Fruit fly (Drosophila melanogaster): Measurements from ENCODE around the gene IKKepsilon.

IKKepsilon gene

DNA sequence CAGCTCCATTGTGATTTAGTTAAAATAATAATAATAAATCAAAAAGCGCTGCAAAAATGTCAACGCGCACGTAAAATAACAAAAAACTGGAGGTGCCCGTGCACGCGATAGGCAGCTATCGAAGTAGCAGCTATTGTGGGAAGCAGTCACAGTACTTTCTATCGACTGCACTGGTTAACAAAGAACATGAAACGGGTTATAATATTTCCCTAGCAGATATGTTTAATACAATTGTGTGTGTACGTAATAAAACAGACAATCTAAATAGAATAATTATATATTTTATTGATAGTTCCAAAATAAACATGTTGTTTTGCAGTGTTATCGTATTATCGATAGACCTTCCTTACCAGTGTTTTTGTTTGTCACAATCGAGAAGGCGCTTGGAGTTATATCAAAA lies at the start of gene IKKepsilon, which contains the start of gene CG31678:
Gene IKKepsilon (plus strand): TSS at position 171 of the 400 bp plus-strand sequence.
Gene CG31678 (minus strand): TSS at position 67 of the 400 bp plus-strand sequence.
- TF ChIP-seq CG34367 (tag; optimal IDR thresholded peaks at IDR 0.05): peak; percentile 28
- TF ChIP-seq CG4496 (GFP tag; IDR thresholded peaks at IDR 0.05): peak; percentile 44; the same call in 1 of the 3 replicates
- no peak for TF ChIP-seq gl (tag; optimal IDR thresholded peaks at IDR 0.05)
- 0 out of 2 replicates have a peak, but pooled peaks have one; percentile 10 for TF ChIP-seq rn (GFP tag; IDR thresholded peaks at IDR 0.05)
- TF ChIP-seq CG17806 (tag; optimal IDR thresholded peaks at IDR 0.05): peak; percentile 39
- peak; percentile 29 for TF ChIP-seq CG9948 (tag; optimal IDR thresholded peaks at IDR 0.05)
- TF ChIP-seq CG8301 (tag; optimal IDR thresholded peaks at IDR 0.05): peak; percentile 25
- no peak for TF ChIP-seq CG10348 (GFP tag; IDR thresholded peaks at IDR 0.05)
- TF ChIP-seq CG8159 (tag; optimal IDR thresholded peaks at IDR 0.05): peak; percentile 43
- no peak for TF ChIP-seq CG13204 (GFP tag; optimal IDR thresholded peaks at IDR 0.05)
- peak; percentile 30 for TF ChIP-seq EcR (GFP tag; optimal IDR thresholded peaks at IDR 0.05)
- no peak for TF ChIP-seq D1 (tag; optimal IDR thresholded peaks at IDR 0.05)
- no peak for TF ChIP-seq Pif1B (GFP tag; optimal IDR thresholded peaks at IDR 0.05)
- TF ChIP-seq Ets98B (GFP tag; IDR thresholded peaks at IDR 0.05): peak; percentile 59
- peak; percentile 46 for TF ChIP-seq CG15710 (tag; optimal IDR thresholded peaks at IDR 0.05)
- no peak for TF ChIP-seq fd96Ca (GFP tag; IDR thresholded peaks at IDR 0.05)
- no peak for TF ChIP-seq CG14655 (GFP tag; optimal IDR thresholded peaks at IDR 0.05)
- TF ChIP-seq CG32121 (GFP tag; IDR thresholded peaks at IDR 0.05): 0 out of 2 replicates have a peak, but pooled peaks have one; percentile 26
- TF ChIP-seq CG12605 (GFP tag; IDR thresholded peaks at IDR 0.05): peak; percentile 29; the same call in 1 of the 2 replicates
- TF ChIP-seq Snoo (tag; optimal IDR thresholded peaks at IDR 0.05): peak; percentile 45
- TF ChIP-seq Pif1A (GFP tag; optimal IDR thresholded peaks at IDR 0.05): no peak

DNA sequence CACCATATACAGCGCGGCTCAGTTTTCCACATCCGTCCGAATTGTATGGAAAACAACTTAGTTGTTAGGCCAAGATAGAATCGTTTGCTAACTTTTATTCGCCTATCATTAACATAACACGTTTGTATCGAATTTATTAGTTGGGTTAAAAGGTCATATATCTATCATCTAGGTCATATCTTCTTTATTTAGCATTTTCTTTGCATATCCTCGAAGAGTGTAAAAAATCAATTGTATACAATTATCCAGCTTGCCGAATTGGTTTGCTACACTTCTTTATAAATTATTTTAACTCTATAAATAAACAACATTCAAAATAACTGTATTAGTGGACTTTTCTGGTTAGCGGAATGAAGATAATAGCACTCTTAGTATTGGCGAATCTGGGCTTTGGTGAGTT lies 41.6 kb upstream of the IKKepsilon start, which contains the start of gene CG17472:
Gene CG17472 (plus strand): TSS at position 301 of the 400 bp plus-strand sequence.
- TF ChIP-seq CG15710 (tag; optimal IDR thresholded peaks at IDR 0.05) (no peak), EcR (GFP tag; optimal IDR thresholded peaks at IDR 0.05) (no peak), CG17806 (tag; optimal IDR thresholded peaks at IDR 0.05) (no peak), Snoo (tag; optimal IDR thresholded peaks at IDR 0.05) (no peak)

DNA sequence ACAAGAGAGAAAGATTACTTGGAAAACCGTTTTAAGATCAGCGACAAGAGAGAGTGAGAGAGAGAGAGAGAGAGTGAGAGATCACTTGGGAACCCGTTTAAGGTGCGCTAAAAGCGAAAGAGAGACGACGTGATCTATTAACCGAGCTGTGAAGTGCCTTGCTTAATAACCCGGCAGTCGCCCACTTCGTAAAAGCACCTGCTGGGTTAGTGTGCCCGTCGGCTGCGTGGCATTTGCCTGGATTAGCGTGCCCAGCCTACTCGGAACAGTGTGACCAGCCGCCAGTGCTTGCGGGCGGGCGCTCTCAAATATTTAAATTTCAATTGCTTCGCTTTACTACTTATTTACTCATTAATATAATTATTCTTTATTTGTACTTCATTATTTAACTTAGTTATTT lies 37.4 kb upstream of the IKKepsilon start:
- no peak for TF ChIP-seq Pif1B (GFP tag; optimal IDR thresholded peaks at IDR 0.05)
- TF ChIP-seq CG8159 (tag; optimal IDR thresholded peaks at IDR 0.05): peak; percentile 11
- no peak for TF ChIP-seq CG12605 (GFP tag; IDR thresholded peaks at IDR 0.05)
- no peak for TF ChIP-seq CG10348 (GFP tag; IDR thresholded peaks at IDR 0.05)
- 0 out of 2 replicates have a peak, but pooled peaks have one; percentile 19 for TF ChIP-seq Ets98B (GFP tag; IDR thresholded peaks at IDR 0.05)
- no peak for TF ChIP-seq CG32121 (GFP tag; IDR thresholded peaks at IDR 0.05)
- no peak for TF ChIP-seq D1 (tag; optimal IDR thresholded peaks at IDR 0.05)
- no peak for TF ChIP-seq CG9948 (tag; optimal IDR thresholded peaks at IDR 0.05)
- TF ChIP-seq CG17806 (tag; optimal IDR thresholded peaks at IDR 0.05): no peak
- TF ChIP-seq CG4496 (GFP tag; IDR thresholded peaks at IDR 0.05): peak; percentile 82; the same call in 2 of the 3 replicates
- TF ChIP-seq EcR (GFP tag; optimal IDR thresholded peaks at IDR 0.05): no peak
- TF ChIP-seq CG8301 (tag; optimal IDR thresholded peaks at IDR 0.05): no peak
- TF ChIP-seq fd96Ca (GFP tag; IDR thresholded peaks at IDR 0.05): no peak
- TF ChIP-seq CG14655 (GFP tag; optimal IDR thresholded peaks at IDR 0.05): no peak
- TF ChIP-seq Snoo (tag; optimal IDR thresholded peaks at IDR 0.05): no peak
- TF ChIP-seq gl (tag; optimal IDR thresholded peaks at IDR 0.05): no peak
- no peak for TF ChIP-seq CG15710 (tag; optimal IDR thresholded peaks at IDR 0.05)
- TF ChIP-seq Pif1A (GFP tag; optimal IDR thresholded peaks at IDR 0.05): no peak

DNA sequence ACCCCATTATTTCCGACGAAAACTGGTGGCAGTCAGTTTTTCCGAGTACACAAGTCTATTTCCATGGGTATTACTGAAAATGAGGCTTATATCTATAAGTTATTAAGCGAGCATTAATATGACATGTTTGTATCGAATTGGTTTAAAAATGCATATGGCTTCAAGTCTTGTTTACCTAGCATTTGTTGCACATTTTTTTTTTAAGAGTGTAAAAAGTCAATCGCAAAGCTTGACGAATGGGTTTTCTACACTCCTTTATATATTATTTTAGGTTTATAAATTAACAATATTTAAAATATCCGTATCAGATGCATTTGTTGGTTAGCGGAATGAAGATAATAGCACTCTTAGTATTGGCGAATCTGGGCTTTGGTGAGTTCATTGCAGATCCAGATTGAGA lies 36.0 kb upstream of the IKKepsilon start, which contains the start of gene CG31680:
Gene CG31680 (plus strand): TSS at position 301 of the 400 bp plus-strand sequence.
- TF ChIP-seq CG34367 (tag; optimal IDR thresholded peaks at IDR 0.05) (no peak), CG4496 (GFP tag; IDR thresholded peaks at IDR 0.05) (no peak), EcR (GFP tag; optimal IDR thresholded peaks at IDR 0.05) (no peak), gl (tag; optimal IDR thresholded peaks at IDR 0.05) (no peak), CG15710 (tag; optimal IDR thresholded peaks at IDR 0.05) (no peak), CG14655 (GFP tag; optimal IDR thresholded peaks at IDR 0.05) (no peak), fd96Ca (GFP tag; IDR thresholded peaks at IDR 0.05) (no peak), D1 (tag; optimal IDR thresholded peaks at IDR 0.05) (no peak), CG13204 (GFP tag; optimal IDR thresholded peaks at IDR 0.05) (no peak), rn (GFP tag; IDR thresholded peaks at IDR 0.05) (no peak), Snoo (tag; optimal IDR thresholded peaks at IDR 0.05) (no peak), Ets98B (GFP tag; IDR thresholded peaks at IDR 0.05) (no peak), CG32121 (GFP tag; IDR thresholded peaks at IDR 0.05) (no peak), CG12605 (GFP tag; IDR thresholded peaks at IDR 0.05) (no peak), CG8159 (tag; optimal IDR thresholded peaks at IDR 0.05) (no peak), CG17806 (tag; optimal IDR thresholded peaks at IDR 0.05) (no peak), Pif1A (GFP tag; optimal IDR thresholded peaks at IDR 0.05) (no peak), CG9948 (tag; optimal IDR thresholded peaks at IDR 0.05) (no peak), CG8301 (tag; optimal IDR thresholded peaks at IDR 0.05) (no peak)

DNA sequence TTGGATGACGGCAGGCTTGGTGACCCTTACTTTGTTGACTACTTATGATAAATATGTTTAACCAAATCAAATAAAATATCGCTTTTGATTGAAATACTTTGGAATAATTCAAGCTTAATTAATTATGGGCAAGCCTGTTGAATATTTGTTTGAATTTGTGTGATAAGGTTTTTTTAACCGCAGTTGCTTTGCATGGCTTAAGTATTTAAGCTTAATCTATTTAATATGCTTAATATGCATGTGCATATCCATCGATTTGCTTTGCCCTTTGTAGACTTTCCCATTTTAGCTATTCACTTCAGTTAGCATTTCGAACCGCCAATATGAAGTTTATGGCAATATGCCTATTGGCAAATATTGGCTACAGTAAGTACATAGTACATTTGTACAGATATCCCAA lies 35.2 kb upstream of the IKKepsilon start, which contains the start of gene Sfp38D:
Gene Sfp38D (plus strand): TSS at position 301 of the 400 bp plus-strand sequence.
- TF ChIP-seq CG34367 (tag; optimal IDR thresholded peaks at IDR 0.05): no peak
- TF ChIP-seq Ets98B (GFP tag; IDR thresholded peaks at IDR 0.05): no peak
- no peak for TF ChIP-seq CG17806 (tag; optimal IDR thresholded peaks at IDR 0.05)
- TF ChIP-seq CG32121 (GFP tag; IDR thresholded peaks at IDR 0.05): no peak
- TF ChIP-seq Snoo (tag; optimal IDR thresholded peaks at IDR 0.05): no peak
- no peak for TF ChIP-seq EcR (GFP tag; optimal IDR thresholded peaks at IDR 0.05)
- TF ChIP-seq CG13204 (GFP tag; optimal IDR thresholded peaks at IDR 0.05): no peak
- no peak for TF ChIP-seq CG12605 (GFP tag; IDR thresholded peaks at IDR 0.05)

DNA sequence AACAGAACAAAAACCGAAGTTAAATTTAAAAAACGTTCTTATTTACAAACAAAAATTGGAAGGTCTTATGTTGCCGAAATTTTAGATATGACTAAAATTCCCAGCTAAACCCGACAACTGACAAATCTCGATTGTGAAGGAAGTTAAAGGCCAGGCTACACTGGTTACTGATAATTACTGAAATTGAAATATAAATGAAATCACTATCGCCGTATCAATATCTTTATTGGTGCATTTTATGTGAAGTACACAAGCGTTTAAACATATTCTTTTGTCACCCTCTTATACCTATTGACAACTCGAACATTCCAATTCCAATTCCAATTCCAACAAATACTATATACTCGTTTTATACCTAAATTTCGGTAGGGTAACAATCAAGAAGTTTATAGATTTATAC lies 32.7 kb upstream of the IKKepsilon start, which contains the start of gene CG17470:
Gene CG17470 (minus strand): TSS at position 101 of the 400 bp plus-strand sequence.
- no peak for TF ChIP-seq D1 (tag; optimal IDR thresholded peaks at IDR 0.05)
- no peak for TF ChIP-seq Snoo (tag; optimal IDR thresholded peaks at IDR 0.05)
- TF ChIP-seq CG14655 (GFP tag; optimal IDR thresholded peaks at IDR 0.05): no peak
- no peak for TF ChIP-seq gl (tag; optimal IDR thresholded peaks at IDR 0.05)
- no peak for TF ChIP-seq CG9948 (tag; optimal IDR thresholded peaks at IDR 0.05)
- no peak for TF ChIP-seq EcR (GFP tag; optimal IDR thresholded peaks at IDR 0.05)
- TF ChIP-seq Ets98B (GFP tag; IDR thresholded peaks at IDR 0.05): no peak
- no peak for TF ChIP-seq CG4496 (GFP tag; IDR thresholded peaks at IDR 0.05)
- TF ChIP-seq rn (GFP tag; IDR thresholded peaks at IDR 0.05): no peak
- TF ChIP-seq fd96Ca (GFP tag; IDR thresholded peaks at IDR 0.05): no peak
- no peak for TF ChIP-seq CG12605 (GFP tag; IDR thresholded peaks at IDR 0.05)
